Worm (Caenorhabditis elegans) whole organism, late embryonic: ENCODE results near the gene fbxa-116.

Source experiments
- Y22D7AL.16 ChIP-seq: sonication (generic microtip); optimal IDR thresholded peaks from 2 replicates; lab custom pipeline; 2016; ENCODE audit warnings: missing genetic modification characterization, missing compliant biosample characterization
- ceh-14 ChIP-seq: sonication (generic microtip); optimal IDR thresholded peaks from 2 replicates; lab custom pipeline; 2016; ENCODE audit warnings: missing genotype, missing genetic modification characterization, missing compliant biosample characterization
- che-1 ChIP-seq: sonication (generic microtip); optimal IDR thresholded peaks from 2 replicates; lab custom pipeline; 2016; ENCODE audit warnings: mild to moderate bottlenecking, missing genetic modification characterization, missing compliant biosample characterization
- ets-4 ChIP-seq: sonication (generic microtip); optimal IDR thresholded peaks from 2 replicates; lab custom pipeline; 2016; ENCODE audit warnings: missing genetic modification characterization, missing compliant biosample characterization
- fax-1 ChIP-seq: sonication (generic microtip); optimal IDR thresholded peaks from 2 replicates; lab custom pipeline; 2016; ENCODE audit warnings: missing genotype, missing genetic modification characterization, missing compliant biosample characterization
- fkh-10 ChIP-seq: fragments of 150-350 bp; optimal IDR thresholded peaks from 2 replicates; lab custom pipeline; 2014; ENCODE audit warnings: missing biosample characterization, missing genetic modification reagents, missing genetic modification characterization
- hlh-15 ChIP-seq: sonication (generic microtip); optimal IDR thresholded peaks from 2 replicates; lab custom pipeline; 2016; ENCODE audit warnings: missing genetic modification characterization, missing compliant biosample characterization
- lim-6 ChIP-seq: sonication (generic microtip); optimal IDR thresholded peaks from 2 replicates; lab custom pipeline; 2016; ENCODE audit warnings: missing genetic modification characterization, missing compliant biosample characterization
- lin-11 ChIP-seq: fragments of 200-800 bp; sonication (Bioruptor generic); optimal IDR thresholded peaks from 2 replicates; lab custom pipeline; 2018; ENCODE audit warnings: mild to moderate bottlenecking, missing genetic modification characterization, missing compliant biosample characterization
- nhr-11 ChIP-seq: fragments of 150-350 bp; optimal IDR thresholded peaks from 2 replicates; lab custom pipeline; 2014; ENCODE audit warnings: missing biosample characterization, missing genetic modification characterization
- pag-3 ChIP-seq: sonication (generic microtip); optimal IDR thresholded peaks from 2 replicates; lab custom pipeline; 2016; ENCODE audit warnings: missing compliant biosample characterization, missing genetic modification characterization, borderline replicate concordance
- pros-1 ChIP-seq: fragments of 150-350 bp; optimal IDR thresholded peaks from 2 replicates; lab custom pipeline; 2014; ENCODE audit warnings: missing biosample characterization, missing genetic modification reagents, missing genetic modification characterization
- sdc-2 ChIP-seq: sonication (generic microtip); optimal IDR thresholded peaks from 2 replicates; lab custom pipeline; 2016; ENCODE audit warnings: missing genotype, missing genetic modification characterization, missing compliant biosample characterization
- syd-9 ChIP-seq: sonication (generic microtip); optimal IDR thresholded peaks from 2 replicates; lab custom pipeline; 2016; ENCODE audit warnings: mild to moderate bottlenecking, missing genetic modification characterization, moderate library complexity, missing compliant biosample characterization
- ztf-16 ChIP-seq: sonication (generic microtip); optimal IDR thresholded peaks from 2 replicates; lab custom pipeline; 2017; ENCODE audit warnings: missing genetic modification characterization, missing compliant biosample characterization

fbxa-116 gene

DNA sequence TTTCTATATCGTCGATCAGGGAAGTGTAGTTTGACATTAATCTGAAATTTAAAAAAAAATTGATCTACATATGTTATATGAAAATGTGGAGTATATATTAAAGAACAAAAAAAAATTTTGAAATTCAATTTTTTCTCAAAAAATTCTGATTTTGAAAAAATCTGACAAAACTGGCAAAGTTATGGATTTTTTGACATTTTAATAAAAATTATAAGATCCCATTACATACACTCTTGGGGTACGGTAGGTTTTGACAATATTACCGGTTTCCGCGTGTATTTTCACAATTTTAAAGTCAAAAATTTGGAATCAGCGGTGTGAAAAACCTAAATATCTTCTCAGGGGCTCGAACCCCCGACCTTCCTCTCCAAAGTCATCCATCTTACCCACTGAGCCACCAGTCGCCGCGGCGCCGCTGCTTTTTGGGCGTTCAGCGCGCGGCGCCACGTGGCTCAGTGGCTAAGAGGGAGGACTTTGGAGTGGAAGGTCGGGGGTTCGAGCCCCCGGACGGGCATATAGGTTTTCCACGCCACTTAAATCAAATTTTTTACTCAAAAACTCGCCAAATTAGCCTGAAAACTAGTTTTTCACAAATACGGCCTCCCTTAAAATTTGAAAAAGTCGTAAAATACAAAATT lies 50.2 kb downstream of the fbxa-116 start, which contains the start of gene Y113G7A.14:
Gene Y113G7A.14 (minus strand): TSS at position 51 of the 638 bp plus-strand sequence.
- TF ChIP-seq lin-11 = no peak
- no peak for TF ChIP-seq Y22D7AL.16 (tag; lab: Kevin White, UChicago)
- no peak for TF ChIP-seq pag-3 (tag; lab: Kevin White, UChicago)
- TF ChIP-seq pros-1 = no peak
- TF ChIP-seq ceh-14 (tag; lab: Kevin White, UChicago) = no peak
- TF ChIP-seq che-1 (tag; lab: Kevin White, UChicago) = no peak
- no peak for TF ChIP-seq hlh-15 (tag; lab: Kevin White, UChicago)
- TF ChIP-seq fkh-10 (GFP tag; lab: Kevin White, UChicago) = no peak
- no peak for TF ChIP-seq nhr-11 (tag; lab: Kevin White, UChicago)
- TF ChIP-seq sdc-2 (tag; lab: Kevin White, UChicago) = no peak
- no peak for TF ChIP-seq syd-9 (tag; lab: Kevin White, UChicago)
- no peak for TF ChIP-seq ztf-16
- no peak for TF ChIP-seq lim-6 (tag; lab: Kevin White, UChicago)
- TF ChIP-seq fax-1 = no peak
- no peak for TF ChIP-seq ets-4 (tag; lab: Kevin White, UChicago)
